Worm (Caenorhabditis elegans) whole organism, early embryonic: ENCODE results near the gene F11D5.5.

ENCODE experiments used
- F13C5.2 ChIP-seq: sonication (generic microtip); optimal IDR thresholded peaks from 2 replicates; lab custom pipeline; 2017; ENCODE audit warnings: mild to moderate bottlenecking, missing genetic modification characterization, inconsistent platforms, missing compliant biosample characterization
- aly-1 ChIP-seq: sonication (generic microtip); optimal IDR thresholded peaks from 2 replicates; lab custom pipeline; 2016; ENCODE audit warnings: missing genetic modification characterization, missing compliant biosample characterization
- ama-1 ChIP-seq: fragments of 150-350 bp; optimal IDR thresholded peaks from 2 replicates; lab custom pipeline; 2014
- flt-1 ChIP-seq: fragments of 200-800 bp; sonication (Bioruptor generic); IDR thresholded peaks from 2 replicates; pipeline ENCODE4 v1.3.6; 2022; ENCODE audit warnings: missing genetic modification characterization, missing compliant biosample characterization
- hmbx-1 ChIP-seq: sonication (generic microtip); optimal IDR thresholded peaks from 2 replicates; lab custom pipeline; 2016; ENCODE audit warnings: mild to moderate bottlenecking, missing genetic modification characterization, missing compliant biosample characterization
- hnd-1 ChIP-seq: sonication (generic microtip); optimal IDR thresholded peaks from 2 replicates; lab custom pipeline; 2016; ENCODE audit warnings: missing genetic modification characterization, missing compliant biosample characterization
- tbx-11 ChIP-seq: fragments of 200-800 bp; sonication (Bioruptor generic); IDR thresholded peaks from 2 replicates; pipeline ENCODE4 v1.3.6; 2022; ENCODE audit warnings: missing genetic modification characterization, missing compliant biosample characterization
- tbx-37 ChIP-seq: fragments of 200-800 bp; sonication (Bioruptor generic); conservative IDR thresholded peaks from 2 replicates; pipeline ENCODE4 v1.3.6; 2022; ENCODE audit warnings: missing genetic modification reagents, missing genetic modification characterization, missing compliant biosample characterization

DNA sequence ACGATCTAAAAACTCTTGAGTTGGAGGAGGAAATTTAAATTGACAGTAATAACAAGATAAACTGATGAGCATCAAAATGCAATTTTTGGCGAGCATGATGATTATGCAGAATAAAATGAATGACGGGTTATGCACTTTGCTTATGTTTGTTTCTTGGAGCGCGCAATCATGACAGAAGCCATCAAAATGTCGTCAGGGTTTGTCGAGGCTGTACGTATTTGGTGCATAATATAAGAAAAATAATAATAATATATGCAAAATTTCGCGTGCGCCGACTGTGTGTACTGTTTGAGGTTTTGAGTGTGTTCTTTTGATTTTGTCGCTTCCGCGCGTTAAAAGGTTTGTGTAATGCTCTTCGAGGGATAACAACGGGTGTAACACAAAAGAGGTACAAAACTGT is 48.4 kb downstream of the F11D5.5 start, which contains the start of gene nspg-4:
- no peak for TF ChIP-seq F13C5.2 (tag; lab: Kevin White, UChicago)
- TF ChIP-seq tbx-37 (GFP tag; lab: Robert Waterston, UW): no peak
- TF ChIP-seq ama-1 (lab: Kevin White, UChicago): no peak
- TF ChIP-seq flt-1 (GFP tag; lab: Robert Waterston, UW): no peak
- TF ChIP-seq hnd-1 (tag; lab: Kevin White, UChicago): no peak
- no peak for TF ChIP-seq hmbx-1 (tag; lab: Kevin White, UChicago)
- no peak for TF ChIP-seq tbx-11
- no peak for TF ChIP-seq aly-1 (tag; lab: Kevin White, UChicago)
